Fruit fly (Drosophila melanogaster): Measurements from ENCODE around the gene Jhbp16.

Gene Jhbp16

DNA sequence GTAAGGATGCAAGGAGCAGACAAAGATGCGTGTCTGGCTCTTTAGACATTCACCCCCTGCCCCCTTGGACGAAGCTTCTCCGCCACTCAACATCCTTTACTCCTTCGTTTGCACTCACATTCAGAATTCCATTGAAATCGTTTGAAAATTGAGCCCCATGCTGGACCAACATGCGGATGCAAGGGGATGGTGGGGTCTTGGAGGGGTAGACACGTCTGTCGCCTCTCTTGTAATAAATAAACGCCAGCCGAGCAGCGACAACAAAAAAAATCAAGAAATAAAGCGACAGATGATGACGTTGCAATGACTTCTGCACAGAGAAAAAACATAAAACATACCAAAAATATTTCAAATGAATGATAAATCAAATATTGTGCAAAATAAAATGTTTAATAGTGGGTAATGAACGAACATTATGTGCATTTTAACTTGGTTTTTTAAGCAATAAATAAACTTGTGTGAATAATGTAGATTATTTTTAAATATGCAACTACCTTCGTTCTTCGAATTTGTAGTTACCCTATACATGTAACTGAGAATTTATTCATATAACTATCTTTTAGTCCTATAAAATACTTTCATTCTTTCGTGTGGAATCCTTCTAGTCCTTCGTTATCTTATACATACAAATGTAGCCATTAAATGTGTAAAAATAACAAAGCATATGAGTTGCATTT lies 14.2 kb upstream of the Jhbp16 start:
- TF ChIP-seq CG12768 (GFP tag; optimal IDR thresholded peaks at IDR 0.05) (no peak), tj (GFP tag; optimal IDR thresholded peaks at IDR 0.05) (peak; percentile 6)

DNA sequence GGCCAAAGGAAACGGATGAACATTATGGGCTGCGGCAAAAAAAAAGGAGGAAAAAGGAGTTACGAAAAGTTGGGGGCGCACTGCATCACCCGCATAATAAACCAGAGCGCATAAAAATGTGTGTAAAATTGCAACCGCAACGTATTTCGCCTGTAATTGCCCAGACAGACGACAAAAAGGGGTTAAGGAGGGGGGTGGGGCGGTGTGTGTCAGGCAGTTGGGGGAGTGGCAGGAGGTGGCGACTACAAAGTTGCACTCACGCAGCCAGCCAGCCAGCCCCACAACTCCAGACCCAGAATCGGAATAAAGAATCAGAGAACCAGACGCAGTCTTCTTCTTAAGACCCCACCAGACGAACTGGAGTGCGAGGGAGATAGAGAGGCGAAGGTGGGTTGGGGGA lies 13.7 kb upstream of the Jhbp16 start:
- no peak for TF ChIP-seq CG5204 (GFP tag; optimal IDR thresholded peaks at IDR 0.05)
- TF ChIP-seq cic (GFP tag; optimal IDR thresholded peaks at IDR 0.05): no peak
- no peak for TF ChIP-seq CG7101 (tag; optimal IDR thresholded peaks at IDR 0.05)
- TF ChIP-seq Crg-1 (GFP tag; optimal IDR thresholded peaks at IDR 0.05): no peak
- TF ChIP-seq cnc (optimal IDR thresholded peaks at IDR 0.05): no peak
- TF ChIP-seq CG33017 (tag; optimal IDR thresholded peaks at IDR 0.05): no peak
- TF ChIP-seq pad (GFP tag; optimal IDR thresholded peaks at IDR 0.05): no peak
- no peak for TF ChIP-seq Clk (GFP tag; optimal IDR thresholded peaks at IDR 0.05)
- TF ChIP-seq CG7045 (GFP tag; optimal IDR thresholded peaks at IDR 0.05): no peak
- no peak for TF ChIP-seq CG1620 (GFP tag; optimal IDR thresholded peaks at IDR 0.05)
- no peak for TF ChIP-seq Mnt (GFP tag; optimal IDR thresholded peaks at IDR 0.05)
- TF ChIP-seq bab1 (GFP tag; optimal IDR thresholded peaks at IDR 0.05): no peak
- TF ChIP-seq tj (GFP tag; optimal IDR thresholded peaks at IDR 0.05): no peak
- TF ChIP-seq kay (GFP tag; ENCODE audit: borderline replicate concordance): no peak
- TF ChIP-seq toe (GFP tag; optimal IDR thresholded peaks at IDR 0.05): no peak
- TF ChIP-seq CG11617 (GFP tag; optimal IDR thresholded peaks at IDR 0.05): no peak

DNA sequence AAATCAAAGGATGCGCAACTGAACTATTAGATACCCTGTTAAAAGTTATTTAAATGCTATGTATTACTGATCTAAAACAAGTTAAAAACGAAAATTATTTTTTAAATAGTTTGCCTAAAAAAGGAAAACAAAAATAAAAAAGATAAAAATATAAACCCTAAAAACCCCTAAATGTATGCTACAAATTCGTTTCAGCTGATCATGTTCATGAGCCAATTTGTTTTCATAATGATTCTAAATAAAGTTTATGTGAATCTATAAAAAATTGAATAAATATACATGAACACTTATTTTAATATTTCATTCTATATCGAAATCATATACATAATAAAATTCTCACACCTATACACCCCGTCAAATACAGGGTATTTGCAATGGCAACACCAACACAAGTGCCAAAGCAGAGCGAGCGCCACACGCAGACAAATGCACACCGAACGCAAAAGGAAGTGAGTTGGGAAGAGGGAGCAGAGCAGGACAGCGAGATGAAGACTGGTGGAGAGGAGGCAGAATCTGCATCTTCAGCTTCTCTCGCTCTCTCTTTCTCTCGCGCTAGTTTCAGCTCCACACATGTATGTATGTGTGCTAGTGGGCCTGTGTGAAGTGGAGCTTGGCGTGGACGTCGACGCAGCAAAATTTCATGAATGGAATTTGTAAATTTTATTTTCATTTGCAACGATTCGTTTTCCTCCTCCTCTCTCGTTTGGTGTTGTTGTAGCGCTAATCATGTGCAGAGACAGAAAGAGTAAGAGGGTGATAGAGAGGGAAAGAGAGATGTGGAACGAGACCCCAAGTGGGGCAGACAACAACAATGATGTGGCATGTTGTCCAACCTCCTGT lies 12.9 kb upstream of the Jhbp16 start:
- TF ChIP-seq toe (GFP tag; optimal IDR thresholded peaks at IDR 0.05) (no peak), tj (GFP tag; optimal IDR thresholded peaks at IDR 0.05) (peak; percentile 78), Hr96 (GFP tag; optimal IDR thresholded peaks at IDR 0.05) (no peak), Crg-1 (GFP tag; optimal IDR thresholded peaks at IDR 0.05) (no peak), Clk (GFP tag; optimal IDR thresholded peaks at IDR 0.05) (no peak), CG14711 (tag; optimal IDR thresholded peaks at IDR 0.05) (no peak), pad (GFP tag; optimal IDR thresholded peaks at IDR 0.05) (no peak)

DNA sequence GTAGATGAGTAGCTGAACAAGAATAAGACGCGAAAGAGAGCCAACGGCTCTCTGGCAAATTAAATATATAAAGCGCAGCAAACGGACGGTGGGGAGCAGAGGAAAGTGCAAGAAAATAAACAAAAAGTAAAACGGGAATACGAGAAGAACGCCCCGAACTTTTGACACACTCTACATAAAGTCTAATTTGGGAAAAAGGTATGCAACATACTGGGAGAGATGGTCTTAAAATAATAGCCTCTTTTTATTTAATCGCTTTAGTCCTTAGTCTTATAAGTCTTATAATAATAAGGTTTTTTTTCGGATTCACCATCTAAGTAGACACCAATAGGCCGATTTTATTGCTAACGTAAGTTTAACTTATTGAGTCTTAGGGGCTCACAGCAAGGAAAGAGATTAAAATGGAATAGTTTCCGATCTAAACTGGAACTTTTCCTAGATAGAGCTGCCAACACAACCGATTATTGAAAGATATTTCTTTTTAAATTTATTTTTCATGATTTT lies 11.2 kb upstream of the Jhbp16 start:
- TF ChIP-seq cnc (optimal IDR thresholded peaks at IDR 0.05) (no peak), tj (GFP tag; optimal IDR thresholded peaks at IDR 0.05) (peak; percentile 13)

DNA sequence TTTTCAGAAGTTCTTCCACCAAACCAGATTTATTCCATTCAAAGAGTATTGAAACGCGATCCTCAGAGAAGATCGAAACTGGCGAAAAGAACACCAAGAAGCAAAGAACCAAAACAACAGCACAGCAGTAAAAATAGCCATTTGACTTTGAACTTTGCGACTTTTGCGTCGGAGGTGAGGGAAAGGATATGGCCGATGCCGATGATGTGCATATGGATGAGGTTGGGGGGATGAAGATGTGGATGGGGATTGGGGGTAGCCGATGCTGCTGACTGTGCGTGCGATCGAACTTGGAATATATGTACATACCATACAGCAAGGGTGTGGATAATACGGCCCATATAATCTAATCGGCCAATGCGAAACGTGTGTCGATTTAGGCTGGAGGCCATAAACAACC lies 10.8 kb upstream of the Jhbp16 start:
- TF ChIP-seq CG14711 (tag; optimal IDR thresholded peaks at IDR 0.05) (no peak), ovo (GFP tag; optimal IDR thresholded peaks at IDR 0.05) (no peak), tj (GFP tag; optimal IDR thresholded peaks at IDR 0.05) (no peak), CG11617 (GFP tag; optimal IDR thresholded peaks at IDR 0.05) (no peak), Clk (GFP tag; optimal IDR thresholded peaks at IDR 0.05) (no peak), CG12768 (GFP tag; optimal IDR thresholded peaks at IDR 0.05) (no peak), CG5204 (GFP tag; optimal IDR thresholded peaks at IDR 0.05) (no peak), Crg-1 (GFP tag; optimal IDR thresholded peaks at IDR 0.05) (no peak), cnc (optimal IDR thresholded peaks at IDR 0.05) (no peak), Hr96 (GFP tag; optimal IDR thresholded peaks at IDR 0.05) (no peak), CG1620 (GFP tag; optimal IDR thresholded peaks at IDR 0.05) (no peak), cic (GFP tag; optimal IDR thresholded peaks at IDR 0.05) (no peak), CG7045 (GFP tag; optimal IDR thresholded peaks at IDR 0.05) (no peak), CG33017 (tag; optimal IDR thresholded peaks at IDR 0.05) (no peak), Mnt (GFP tag; optimal IDR thresholded peaks at IDR 0.05) (no peak), pad (GFP tag; optimal IDR thresholded peaks at IDR 0.05) (no peak), CG7101 (tag; optimal IDR thresholded peaks at IDR 0.05) (no peak)

DNA sequence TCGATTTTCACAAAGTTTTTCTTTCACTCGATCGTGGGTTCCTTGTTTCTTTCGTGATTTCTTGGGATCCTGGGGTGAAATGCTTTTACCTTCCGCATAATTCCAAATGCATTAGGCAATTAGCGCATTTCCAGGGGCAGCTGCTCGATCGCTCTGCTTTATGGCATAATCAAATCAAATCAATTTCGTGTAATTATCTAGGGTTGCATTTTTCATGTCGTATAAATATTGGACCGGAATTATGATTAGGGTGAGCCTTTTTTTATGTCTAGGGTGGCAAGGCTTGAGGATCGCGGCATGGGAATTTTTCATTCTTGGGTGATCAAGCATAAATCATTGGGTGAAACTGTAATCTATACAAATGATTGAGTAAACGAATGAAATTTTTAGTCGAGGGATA lies 9.4 kb upstream of the Jhbp16 start:
- no peak for TF ChIP-seq toe (GFP tag; optimal IDR thresholded peaks at IDR 0.05)
- no peak for TF ChIP-seq CG5204 (GFP tag; optimal IDR thresholded peaks at IDR 0.05)
- TF ChIP-seq CG1620 (GFP tag; optimal IDR thresholded peaks at IDR 0.05): no peak
- TF ChIP-seq ovo (GFP tag; optimal IDR thresholded peaks at IDR 0.05): no peak
- TF ChIP-seq cnc (optimal IDR thresholded peaks at IDR 0.05): no peak
- TF ChIP-seq Clk (GFP tag; optimal IDR thresholded peaks at IDR 0.05): no peak
- no peak for TF ChIP-seq Hr96 (GFP tag; optimal IDR thresholded peaks at IDR 0.05)
- TF ChIP-seq CG12768 (GFP tag; optimal IDR thresholded peaks at IDR 0.05): no peak
- TF ChIP-seq CG14711 (tag; optimal IDR thresholded peaks at IDR 0.05): no peak

DNA sequence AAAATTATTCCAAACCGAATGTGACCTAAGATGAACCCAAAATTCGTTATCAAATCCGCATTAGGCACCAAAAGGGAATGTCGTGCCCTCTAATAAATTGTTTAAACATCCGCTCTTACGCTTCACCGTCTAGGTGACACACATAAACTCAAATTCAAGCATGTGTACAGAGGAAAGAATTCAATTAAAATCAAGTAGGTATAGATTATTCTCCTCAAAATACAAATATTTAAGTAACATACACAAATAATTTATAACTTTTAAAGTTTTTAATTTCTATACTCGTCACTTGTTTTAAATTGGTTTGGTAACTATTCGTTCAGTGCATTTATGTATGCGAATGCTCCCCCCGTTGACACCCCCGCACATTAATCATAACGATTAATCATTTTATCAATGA lies 8.8 kb upstream of the Jhbp16 start:
- TF ChIP-seq pad (GFP tag; optimal IDR thresholded peaks at IDR 0.05): no peak
- no peak for TF ChIP-seq CG14711 (tag; optimal IDR thresholded peaks at IDR 0.05)
- no peak for TF ChIP-seq ovo (GFP tag; optimal IDR thresholded peaks at IDR 0.05)
- TF ChIP-seq Crg-1 (GFP tag; optimal IDR thresholded peaks at IDR 0.05): no peak
- TF ChIP-seq Mnt (GFP tag; optimal IDR thresholded peaks at IDR 0.05): no peak
- no peak for TF ChIP-seq Clk (GFP tag; optimal IDR thresholded peaks at IDR 0.05)
- no peak for TF ChIP-seq kay (GFP tag; ENCODE audit: borderline replicate concordance)
- TF ChIP-seq CG1620 (GFP tag; optimal IDR thresholded peaks at IDR 0.05): no peak
- no peak for TF ChIP-seq CG7045 (GFP tag; optimal IDR thresholded peaks at IDR 0.05)
- no peak for TF ChIP-seq CG33017 (tag; optimal IDR thresholded peaks at IDR 0.05)
- no peak for TF ChIP-seq toe (GFP tag; optimal IDR thresholded peaks at IDR 0.05)

Measured in whole organism, adult.